Fruit fly (Drosophila melanogaster): ENCODE data around the gene CG14736.

CG14736 gene

DNA sequence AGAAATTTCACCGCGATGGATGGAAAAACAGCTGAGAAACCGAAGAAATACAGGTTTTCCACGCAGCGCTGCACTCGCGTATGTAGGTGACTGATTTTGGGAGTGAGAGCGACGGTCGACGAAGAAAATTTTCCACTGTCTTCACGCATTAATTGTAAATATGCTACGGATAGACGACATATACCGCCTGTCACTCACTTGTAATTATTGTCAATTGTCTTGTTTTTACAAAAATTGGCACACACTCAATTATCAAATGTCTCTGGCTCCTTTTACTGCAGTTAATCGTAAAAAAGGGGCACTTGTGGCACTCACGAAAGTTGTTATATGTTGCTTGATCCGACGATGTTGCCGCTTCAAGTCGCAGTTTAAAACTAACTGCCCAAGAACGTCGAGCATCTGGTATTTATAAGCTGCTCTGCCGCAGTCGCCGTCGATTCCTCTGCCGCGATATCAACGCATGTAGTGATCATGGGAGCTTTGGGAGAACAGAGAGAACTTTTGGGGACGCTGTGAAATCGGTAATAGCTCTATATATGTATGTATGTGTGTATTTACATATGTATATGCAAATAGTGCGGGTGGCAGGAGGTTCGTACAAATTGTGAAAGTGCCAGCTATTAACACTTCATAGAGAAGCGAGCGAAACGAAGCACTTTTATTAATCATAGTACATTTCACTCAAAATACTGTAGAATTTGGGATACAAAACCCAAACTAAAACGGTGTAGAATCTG, 47.2 kb upstream of the CG14736 start, which contains the start of gene mfas (continued):
- TF ChIP-seq CG14050 (GFP tag; IDR thresholded peaks at IDR 0.05) (no peak), Side (GFP tag; optimal IDR thresholded peaks at IDR 0.05) (peak; percentile 19), CG6813 (GFP tag; optimal IDR thresholded peaks at IDR 0.05) (peak; percentile 54), sisA (GFP tag; IDR thresholded peaks at IDR 0.05) (no peak), Deaf1 (tag; optimal IDR thresholded peaks at IDR 0.05) (no peak), org-1 (GFP tag; optimal IDR thresholded peaks at IDR 0.05) (no peak), nerfin-1 (tag; optimal IDR thresholded peaks at IDR 0.05) (no peak), CG32767 (GFP tag; IDR thresholded peaks at IDR 0.05) (no peak), CG42726 (GFP tag; IDR thresholded peaks at IDR 0.05; ENCODE audit: partially characterized antibody) (no peak), aop (GFP tag; IDR thresholded peaks at IDR 0.05) (no peak), H15 (GFP tag; IDR thresholded peaks at IDR 0.05) (no peak), stwl (tag; optimal IDR thresholded peaks at IDR 0.05) (no peak), eve (GFP tag; optimal IDR thresholded peaks at IDR 0.05) (no peak), crol (GFP tag; IDR thresholded peaks at IDR 0.05) (no peak), psq (GFP tag; optimal IDR thresholded peaks at IDR 0.05) (no peak), ranshi (GFP tag; IDR thresholded peaks at IDR 0.05) (no peak), stc (GFP tag; IDR thresholded peaks at IDR 0.05) (no peak), Sry-β (GFP tag; optimal IDR thresholded peaks at IDR 0.05) (no peak), CG15479 (GFP tag; optimal IDR thresholded peaks at IDR 0.05) (no peak), CG12236 (GFP tag; optimal IDR thresholded peaks at IDR 0.05) (no peak), gcm2 (GFP tag; optimal IDR thresholded peaks at IDR 0.05) (no peak), toy (GFP tag; IDR thresholded peaks at IDR 0.05) (no peak), croc (GFP tag; conservative IDR thresholded peaks at IDR 0.05) (no peak), CG12659 (GFP tag; optimal IDR thresholded peaks at IDR 0.05) (no peak), klu (GFP tag; IDR thresholded peaks at IDR 0.05) (no peak), CG8765 (GFP tag; IDR thresholded peaks at IDR 0.05) (no peak), CG18011 (GFP tag; optimal IDR thresholded peaks at IDR 0.05) (no peak), lbe (GFP tag; optimal IDR thresholded peaks at IDR 0.05) (no peak), CG8388 (GFP tag; optimal IDR thresholded peaks at IDR 0.05) (no peak), CG9817 (tag; optimal IDR thresholded peaks at IDR 0.05) (no peak), CG10431 (GFP tag; optimal IDR thresholded peaks at IDR 0.05) (peak; percentile 20), pros (GFP tag; optimal IDR thresholded peaks at IDR 0.05) (no peak), CG10267 (tag; optimal IDR thresholded peaks at IDR 0.05) (no peak), btn (GFP tag; optimal IDR thresholded peaks at IDR 0.05) (no peak), Hr78 (GFP tag; optimal IDR thresholded peaks at IDR 0.05) (no peak), esg (GFP tag; conservative IDR thresholded peaks at IDR 0.05) (no peak), CG1647 (GFP tag; optimal IDR thresholded peaks at IDR 0.05) (peak; percentile 17), zf30C (GFP tag; optimal IDR thresholded peaks at IDR 0.05) (peak; percentile 14), Lpt (GFP tag; optimal IDR thresholded peaks at IDR 0.05) (no peak), ATbp (GFP tag; optimal IDR thresholded peaks at IDR 0.05) (peak; percentile 72), CG8290 (GFP tag; optimal IDR thresholded peaks at IDR 0.05) (no peak), CG8290 (tag; optimal IDR thresholded peaks at IDR 0.05) (peak in 1 of 2 experiments; percentile 42), cwo (GFP tag; optimal IDR thresholded peaks at IDR 0.05) (no peak), Hey (tag; optimal IDR thresholded peaks at IDR 0.05) (no peak), sens (GFP tag) (peak; percentile 66), CG5245 (GFP tag; optimal IDR thresholded peaks at IDR 0.05) (no peak), gro (GFP tag; optimal IDR thresholded peaks at IDR 0.05) (peak; percentile 31), CG3995 (GFP tag; optimal IDR thresholded peaks at IDR 0.05) (peak; percentile 1), eyg (GFP tag; optimal IDR thresholded peaks at IDR 0.05) (no peak), knrl (GFP tag; IDR thresholded peaks at IDR 0.05; ENCODE audit: partially characterized antibody) (no peak), Oli (tag; optimal IDR thresholded peaks at IDR 0.05) (no peak)
